Worm (Caenorhabditis elegans): Measurements from ENCODE around the gene etr-1.

DNA sequence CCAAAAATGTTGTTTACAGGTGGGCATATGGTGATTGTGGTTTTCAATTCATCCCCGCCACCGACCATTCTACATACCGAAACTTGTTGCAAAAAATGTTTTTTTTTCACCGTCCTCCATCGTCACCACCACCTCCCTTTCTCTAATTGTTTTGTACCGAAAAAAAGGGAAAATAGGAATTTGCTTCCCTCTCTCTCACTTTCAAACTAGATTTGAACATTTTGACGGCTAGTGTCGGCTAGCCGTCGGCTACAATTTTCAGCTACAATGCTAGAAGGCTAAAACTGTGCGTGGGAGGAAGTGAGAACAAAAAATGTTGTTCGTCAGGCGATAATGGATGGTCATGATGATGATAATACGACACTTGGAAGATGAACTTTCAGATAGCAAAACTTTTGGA, 16.0 kb downstream of the etr-1 start:
- TF ChIP-seq elt-2 (tag; optimal IDR thresholded peaks at IDR 0.05) (no peak), ceh-82 (tag; optimal IDR thresholded peaks at IDR 0.05) (no peak), zip-4 (GFP tag; optimal IDR thresholded peaks at IDR 0.05) (no peak), pax-3 (tag; optimal IDR thresholded peaks at IDR 0.05) (no peak), sup-37 (GFP tag; optimal IDR thresholded peaks at IDR 0.05) (no peak), mep-1 (tag; optimal IDR thresholded peaks at IDR 0.05) (no peak), sptf-1 (tag; optimal IDR thresholded peaks at IDR 0.05) (no peak), fkh-10 (GFP tag; optimal IDR thresholded peaks at IDR 0.05) (no peak), pqm-1 (tag; optimal IDR thresholded peaks at IDR 0.05) (no peak)
